Worm (Caenorhabditis elegans): ENCODE measurements around the gene srg-50.

DNA sequence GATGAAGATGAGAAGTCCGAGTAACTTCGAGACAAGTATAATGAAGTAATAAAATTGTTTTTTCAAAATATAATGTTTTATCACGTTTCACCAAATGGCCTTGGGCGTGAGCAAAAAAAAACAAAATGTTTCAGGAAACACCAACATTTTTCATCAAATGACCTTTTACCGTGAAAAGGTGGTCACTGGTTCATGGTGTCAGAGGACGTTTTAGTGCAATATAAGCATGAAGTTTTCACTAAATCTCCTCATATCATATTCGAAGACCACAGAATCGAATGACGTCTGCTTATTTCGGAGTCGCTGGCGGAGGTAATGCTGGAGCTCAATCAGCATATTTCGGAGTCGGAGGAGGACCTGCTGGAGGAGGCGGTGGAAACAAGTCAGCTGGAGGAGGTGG lies 36.4 kb upstream of the srg-50 start, which contains the start of the genes ZC477.7 and ssq-3:
- no peak for TF ChIP-seq med-1 (GFP tag; optimal IDR thresholded peaks at IDR 0.05; ENCODE audit: insufficient read depth)
- no peak for TF ChIP-seq flt-1 (GFP tag; IDR thresholded peaks at IDR 0.05)
- no peak for TF ChIP-seq T22C8.4 (GFP tag; IDR thresholded peaks at IDR 0.05)
- TF ChIP-seq klf-2 (GFP tag; conservative IDR thresholded peaks at IDR 0.05) = no peak
- TF ChIP-seq ztf-29 (GFP tag; IDR thresholded peaks at IDR 0.05) = no peak
- no peak for TF ChIP-seq ztf-23 (GFP tag; IDR thresholded peaks at IDR 0.05)
- no peak for TF ChIP-seq ref-1 (GFP tag; conservative IDR thresholded peaks at IDR 0.05)
